Fruit fly (Drosophila melanogaster): ENCODE measurements around the gene tHMG2.

The tHMG2 gene

dm6 chr3R:22492767-22493166 lies at the start of gene tHMG2:
tHMG2 (plus strand) TSS chr3R:22492953.
- TF ChIP-seq CG8159 (tag; optimal IDR thresholded peaks at IDR 0.05) (no peak), CG4496 (GFP tag; IDR thresholded peaks at IDR 0.05) (no peak), CG13204 (GFP tag; optimal IDR thresholded peaks at IDR 0.05) (no peak), CG10348 (GFP tag; IDR thresholded peaks at IDR 0.05) (no peak), CG34367 (tag; optimal IDR thresholded peaks at IDR 0.05) (no peak), CG32121 (GFP tag; IDR thresholded peaks at IDR 0.05) (no peak)

dm6 chr3R:22446493-22446892 lies 46.3 kb upstream of the tHMG2 start, which contains the start of gene CG12499:
CG12499 (minus strand) TSS chr3R:22446587.
- TF ChIP-seq rn (GFP tag; IDR thresholded peaks at IDR 0.05) = no peak
- no peak for TF ChIP-seq Pif1B (GFP tag; optimal IDR thresholded peaks at IDR 0.05)
- TF ChIP-seq CG13204 (GFP tag; optimal IDR thresholded peaks at IDR 0.05) = no peak
- TF ChIP-seq CG9948 (tag; optimal IDR thresholded peaks at IDR 0.05) = no peak
- no peak for TF ChIP-seq CG12605 (GFP tag; IDR thresholded peaks at IDR 0.05)
- TF ChIP-seq CG8301 (tag; optimal IDR thresholded peaks at IDR 0.05) = no peak

dm6 chr3R:22447195-22447873 lies 45.4 kb upstream of the tHMG2 start, which contains the start of gene CG34288:
CG34288 (minus strand) TSS chr3R:22447263.
- TF ChIP-seq CG10348 (GFP tag; IDR thresholded peaks at IDR 0.05) (no peak), CG34367 (tag; optimal IDR thresholded peaks at IDR 0.05) (no peak), Pif1B (GFP tag; optimal IDR thresholded peaks at IDR 0.05) (peak; percentile 37), CG32121 (GFP tag; IDR thresholded peaks at IDR 0.05) (peak; percentile 7; the same call in 1 of the 2 replicates), Snoo (tag; optimal IDR thresholded peaks at IDR 0.05) (no peak), fd96Ca (GFP tag; IDR thresholded peaks at IDR 0.05) (peak; percentile 34; the same call in 1 of the 3 replicates)

dm6 chr3R:22447874-22448254 lies 44.9 kb upstream of the tHMG2 start, which contains the start of gene CG34376:
CG34376 (plus strand) TSS chr3R:22448099.
- TF ChIP-seq Snoo (tag; optimal IDR thresholded peaks at IDR 0.05) = peak; percentile 24
- no peak for TF ChIP-seq CG10348 (GFP tag; IDR thresholded peaks at IDR 0.05)
- peak; percentile 53; the same call in 1 of the 2 replicates for TF ChIP-seq Ets98B (GFP tag; IDR thresholded peaks at IDR 0.05)
- peak; percentile 78 for TF ChIP-seq CG12605 (GFP tag; IDR thresholded peaks at IDR 0.05)
- no peak for TF ChIP-seq Pif1A (GFP tag; optimal IDR thresholded peaks at IDR 0.05)
- TF ChIP-seq EcR (GFP tag; optimal IDR thresholded peaks at IDR 0.05) = no peak
- TF ChIP-seq CG4496 (GFP tag; IDR thresholded peaks at IDR 0.05) = peak; percentile 80
- TF ChIP-seq CG13204 (GFP tag; optimal IDR thresholded peaks at IDR 0.05) = no peak
- peak; percentile 21 for TF ChIP-seq Pif1B (GFP tag; optimal IDR thresholded peaks at IDR 0.05)
- no peak for TF ChIP-seq CG14655 (GFP tag; optimal IDR thresholded peaks at IDR 0.05)
- no peak for TF ChIP-seq CG8301 (tag; optimal IDR thresholded peaks at IDR 0.05)
- peak; percentile 66 for TF ChIP-seq CG32121 (GFP tag; IDR thresholded peaks at IDR 0.05)
- TF ChIP-seq CG8159 (tag; optimal IDR thresholded peaks at IDR 0.05) = peak; percentile 32
- no peak for TF ChIP-seq CG34367 (tag; optimal IDR thresholded peaks at IDR 0.05)
- peak; percentile 8 for TF ChIP-seq CG15710 (tag; optimal IDR thresholded peaks at IDR 0.05)
- TF ChIP-seq rn (GFP tag; IDR thresholded peaks at IDR 0.05) = peak; percentile 17; the same call in 1 of the 2 replicates
- TF ChIP-seq CG17806 (tag; optimal IDR thresholded peaks at IDR 0.05) = no peak
- 0 out of 3 replicates have a peak, but pooled peaks have one; percentile 37 for TF ChIP-seq fd96Ca (GFP tag; IDR thresholded peaks at IDR 0.05)
- no peak for TF ChIP-seq D1 (tag; optimal IDR thresholded peaks at IDR 0.05)
- no peak for TF ChIP-seq gl (tag; optimal IDR thresholded peaks at IDR 0.05)
- no peak for TF ChIP-seq CG9948 (tag; optimal IDR thresholded peaks at IDR 0.05)

dm6 chr3R:22449871-22450424 lies 42.8 kb upstream of the tHMG2 start:
- TF ChIP-seq Ets98B (GFP tag; IDR thresholded peaks at IDR 0.05) (no peak), CG14655 (GFP tag; optimal IDR thresholded peaks at IDR 0.05) (no peak), CG13204 (GFP tag; optimal IDR thresholded peaks at IDR 0.05) (no peak), Snoo (tag; optimal IDR thresholded peaks at IDR 0.05) (no peak), CG4496 (GFP tag; IDR thresholded peaks at IDR 0.05) (no peak), CG10348 (GFP tag; IDR thresholded peaks at IDR 0.05) (no peak), CG8159 (tag; optimal IDR thresholded peaks at IDR 0.05) (no peak)

- TF ChIP-seq D1 (tag; optimal IDR thresholded peaks at IDR 0.05) (no peak), CG17806 (tag; optimal IDR thresholded peaks at IDR 0.05) (no peak), Pif1A (GFP tag; optimal IDR thresholded peaks at IDR 0.05) (no peak), CG8159 (tag; optimal IDR thresholded peaks at IDR 0.05) (no peak), Ets98B (GFP tag; IDR thresholded peaks at IDR 0.05) (no peak), CG9948 (tag; optimal IDR thresholded peaks at IDR 0.05) (no peak), CG4496 (GFP tag; IDR thresholded peaks at IDR 0.05) (no peak), CG8301 (tag; optimal IDR thresholded peaks at IDR 0.05) (no peak), fd96Ca (GFP tag; IDR thresholded peaks at IDR 0.05) (no peak), rn (GFP tag; IDR thresholded peaks at IDR 0.05) (no peak), CG14655 (GFP tag; optimal IDR thresholded peaks at IDR 0.05) (no peak), CG13204 (GFP tag; optimal IDR thresholded peaks at IDR 0.05) (no peak), CG32121 (GFP tag; IDR thresholded peaks at IDR 0.05) (no peak), EcR (GFP tag; optimal IDR thresholded peaks at IDR 0.05) (no peak), gl (tag; optimal IDR thresholded peaks at IDR 0.05) (no peak), Snoo (tag; optimal IDR thresholded peaks at IDR 0.05) (no peak), CG15710 (tag; optimal IDR thresholded peaks at IDR 0.05) (no peak), CG10348 (GFP tag; IDR thresholded peaks at IDR 0.05) (no peak), CG12605 (GFP tag; IDR thresholded peaks at IDR 0.05) (no peak)
Observed at dm6 chr3R:22454397-22455334, 38.1 kb upstream of the tHMG2 start.

Measured in whole organism, pupa.